Fruit fly (Drosophila melanogaster): ENCODE data around the gene crn.
A peak's percentile ranks its signal among the peaks of the same experiment; 100 is the strongest.

crn gene

dm6 chrX:2296230-2297044 lies 46.7 kb upstream of the crn start (continued):
- TF ChIP-seq pnt (GFP tag; optimal IDR thresholded peaks at IDR 0.05), result peak; percentile 92
- TF ChIP-seq Tbp (GFP tag; optimal IDR thresholded peaks at IDR 0.05), result no peak
- peak; percentile 55; the same call in 1 of the 2 replicates for TF ChIP-seq NFAT (GFP tag; IDR thresholded peaks at IDR 0.05)
- no peak for TF ChIP-seq CG42726 (GFP tag; IDR thresholded peaks at IDR 0.05; ENCODE audit: partially characterized antibody)
- TF ChIP-seq gfzf (GFP tag; optimal IDR thresholded peaks at IDR 0.05), result no peak
- TF ChIP-seq gem (tag; optimal IDR thresholded peaks at IDR 0.05), result peak; percentile 96
- TF ChIP-seq Sox100B (GFP tag; optimal IDR thresholded peaks at IDR 0.05), result peak; percentile 97
- no peak; the same call in 2 of the 3 replicates for TF ChIP-seq CG3726 (GFP tag; IDR thresholded peaks at IDR 0.05)
- peak; percentile 79 for TF ChIP-seq tap (tag; optimal IDR thresholded peaks at IDR 0.05)
- peak; percentile 71 for TF ChIP-seq B-H2 (GFP tag; optimal IDR thresholded peaks at IDR 0.05)
- peak; percentile 89 for TF ChIP-seq NfI (GFP tag; optimal IDR thresholded peaks at IDR 0.05)
- TF ChIP-seq CG11085 (GFP tag; IDR thresholded peaks at IDR 0.05), result peak; percentile 72
- TF ChIP-seq klu (GFP tag; IDR thresholded peaks at IDR 0.05), result peak; percentile 77
- TF ChIP-seq CG7987 (GFP tag; optimal IDR thresholded peaks at IDR 0.05), result peak; percentile 66
- peak; percentile 79 for TF ChIP-seq CG6683 (GFP tag; optimal IDR thresholded peaks at IDR 0.05)
- no peak; the same call in 1 of the 3 replicates for TF ChIP-seq B-H1 (GFP tag; IDR thresholded peaks at IDR 0.05)
- TF ChIP-seq CG33213 (GFP tag; optimal IDR thresholded peaks at IDR 0.05), result peak; percentile 87
- peak; percentile 86 for TF ChIP-seq CG2202 (tag; optimal IDR thresholded peaks at IDR 0.05)
- TF ChIP-seq CG13123 (GFP tag; optimal IDR thresholded peaks at IDR 0.05), result peak; percentile 83
- peak; percentile 92 for TF ChIP-seq CG4820 (GFP tag; optimal IDR thresholded peaks at IDR 0.05)
- peak; percentile 72 for TF ChIP-seq CG17328 (GFP tag; IDR thresholded peaks at IDR 0.05)
- TF ChIP-seq fu2 (GFP tag; optimal IDR thresholded peaks at IDR 0.05), result peak; percentile 93
- TF ChIP-seq CG9817 (tag; optimal IDR thresholded peaks at IDR 0.05), result peak; percentile 82
- TF ChIP-seq z (GFP tag; IDR thresholded peaks at IDR 0.05), result peak; percentile 68; the same call in 1 of the 3 replicates
- TF ChIP-seq Rx (GFP tag; IDR thresholded peaks at IDR 0.05), result peak; percentile 69
- peak; percentile 87 for TF ChIP-seq CG10267 (tag; optimal IDR thresholded peaks at IDR 0.05)
- TF ChIP-seq CG5245 (GFP tag; optimal IDR thresholded peaks at IDR 0.05), result peak; percentile 76
- TF ChIP-seq Oli (tag; optimal IDR thresholded peaks at IDR 0.05), result peak; percentile 97
- TF ChIP-seq CG34376 (GFP tag; optimal IDR thresholded peaks at IDR 0.05), result peak; percentile 87
- peak; percentile 77; the same call in 2 of the 3 replicates for TF ChIP-seq CG11093 (GFP tag; IDR thresholded peaks at IDR 0.05)
- TF ChIP-seq Ets65A (GFP tag), result peak; percentile 99
- peak; percentile 72 for TF ChIP-seq CG14014 (GFP tag; IDR thresholded peaks at IDR 0.05)
- TF ChIP-seq CG4360 (GFP tag; IDR thresholded peaks at IDR 0.05), result no peak
- TF ChIP-seq Six4 (GFP tag; optimal IDR thresholded peaks at IDR 0.05), result peak; percentile 93
- TF ChIP-seq lbe (GFP tag; optimal IDR thresholded peaks at IDR 0.05), result peak; percentile 58
- TF ChIP-seq CG30020 (tag; optimal IDR thresholded peaks at IDR 0.05), result peak; percentile 78
- TF ChIP-seq CG3838 (GFP tag; optimal IDR thresholded peaks at IDR 0.05), result peak; percentile 80
- peak; percentile 94 for TF ChIP-seq Fer1 (GFP tag; optimal IDR thresholded peaks at IDR 0.05)
- TF ChIP-seq CTCF (GFP tag; optimal IDR thresholded peaks at IDR 0.05), result peak; percentile 65
- peak; percentile 44; the same call in 1 of the 2 replicates for TF ChIP-seq Dip2 (GFP tag; IDR thresholded peaks at IDR 0.05)
- TF ChIP-seq Dp (GFP tag; optimal IDR thresholded peaks at IDR 0.05), result no peak
- TF ChIP-seq nom (GFP tag; optimal IDR thresholded peaks at IDR 0.05), result peak; percentile 82
- peak; percentile 91 for TF ChIP-seq D19A (tag; optimal IDR thresholded peaks at IDR 0.05)
- TF ChIP-seq sd (tag; optimal IDR thresholded peaks at IDR 0.05), result peak; percentile 81
- TF ChIP-seq tup (GFP tag; optimal IDR thresholded peaks at IDR 0.05), result peak; percentile 58
- TF ChIP-seq sim (GFP tag; IDR thresholded peaks at IDR 0.05), result no peak
- peak; percentile 6; the same call in 1 of the 2 replicates for TF ChIP-seq Poxn (GFP tag; IDR thresholded peaks at IDR 0.05)
- TF ChIP-seq ftz-f1 (GFP tag; optimal IDR thresholded peaks at IDR 0.05), result no peak
- TF ChIP-seq psq (GFP tag; optimal IDR thresholded peaks at IDR 0.05), result peak; percentile 51
- TF ChIP-seq toy (GFP tag; IDR thresholded peaks at IDR 0.05), result no peak
